Worm (Caenorhabditis elegans) whole organism, early embryonic: ENCODE data around the gene gipc-1.
A peak's percentile ranks its signal among the peaks of the same experiment; 100 is the strongest.

Source experiments
- B0310.2 ChIP-seq: sonication (generic microtip); optimal IDR thresholded peaks from 2 replicates; lab custom pipeline; 2016; ENCODE audit warnings: mild to moderate bottlenecking, missing genetic modification characterization, missing compliant biosample characterization
- F13C5.2 ChIP-seq: sonication (generic microtip); optimal IDR thresholded peaks from 2 replicates; lab custom pipeline; 2017; ENCODE audit warnings: mild to moderate bottlenecking, missing genetic modification characterization, inconsistent platforms, missing compliant biosample characterization
- aly-1 ChIP-seq: sonication (generic microtip); optimal IDR thresholded peaks from 2 replicates; lab custom pipeline; 2016; ENCODE audit warnings: missing genetic modification characterization, missing compliant biosample characterization
- ama-1 ChIP-seq: fragments of 150-350 bp; optimal IDR thresholded peaks from 2 replicates; lab custom pipeline; 2014
- ceh-13 ChIP-seq: fragments of 200-800 bp; sonication (Bioruptor generic); optimal IDR thresholded peaks from 2 replicates; lab custom pipeline; 2018; ENCODE audit warnings: mild to moderate bottlenecking, missing genetic modification characterization, missing compliant biosample characterization
- ceh-36 ChIP-seq: sonication (generic microtip); optimal IDR thresholded peaks from 2 replicates; lab custom pipeline; 2016; ENCODE audit warnings: missing genetic modification characterization, inconsistent platforms, missing compliant biosample characterization
- ets-7 ChIP-seq: sonication (generic microtip); optimal IDR thresholded peaks from 2 replicates; lab custom pipeline; 2016; ENCODE audit warnings: missing genotype, missing genetic modification characterization, missing compliant biosample characterization
- flt-1 ChIP-seq: fragments of 200-800 bp; sonication (Bioruptor generic); IDR thresholded peaks from 2 replicates; pipeline ENCODE4 v1.3.6; 2022; ENCODE audit warnings: missing genetic modification characterization, missing compliant biosample characterization
- hmbx-1 ChIP-seq: sonication (generic microtip); optimal IDR thresholded peaks from 2 replicates; lab custom pipeline; 2016; ENCODE audit warnings: mild to moderate bottlenecking, missing genetic modification characterization, missing compliant biosample characterization
- hmg-4 ChIP-seq: fragments of 200-800 bp; sonication (Bioruptor generic); optimal IDR thresholded peaks from 2 replicates; lab custom pipeline; 2018; ENCODE audit warnings: mild to moderate bottlenecking, missing genetic modification characterization, missing compliant biosample characterization
- hnd-1 ChIP-seq: sonication (generic microtip); optimal IDR thresholded peaks from 2 replicates; lab custom pipeline; 2016; ENCODE audit warnings: missing genetic modification characterization, missing compliant biosample characterization
- pes-1 ChIP-seq: fragments of 200-800 bp; sonication (Bioruptor generic); IDR thresholded peaks from 2 replicates; pipeline ENCODE4 v1.3.6; 2022; ENCODE audit warnings: missing genetic modification reagents, missing genetic modification characterization, missing compliant biosample characterization
- scrt-1 ChIP-seq: fragments of 200-800 bp; sonication (Bioruptor generic); IDR thresholded peaks from 2 replicates; pipeline ENCODE4 v1.3.6; 2022; ENCODE audit warnings: missing genetic modification characterization, missing compliant biosample characterization
- sea-1 ChIP-seq: fragments of 200-800 bp; sonication (Bioruptor generic); conservative IDR thresholded peaks from 2 replicates; pipeline ENCODE4 v1.3.6; 2022; ENCODE audit warnings: missing genetic modification characterization, missing compliant biosample characterization
- tbx-11 ChIP-seq: fragments of 200-800 bp; sonication (Bioruptor generic); IDR thresholded peaks from 2 replicates; pipeline ENCODE4 v1.3.6; 2022; ENCODE audit warnings: missing genetic modification characterization, missing compliant biosample characterization
- tbx-37 ChIP-seq: fragments of 200-800 bp; sonication (Bioruptor generic); conservative IDR thresholded peaks from 2 replicates; pipeline ENCODE4 v1.3.6; 2022; ENCODE audit warnings: missing genetic modification reagents, missing genetic modification characterization, missing compliant biosample characterization
- tra-4 ChIP-seq: sonication (generic microtip); optimal IDR thresholded peaks from 2 replicates; lab custom pipeline; 2017; ENCODE audit warnings: missing genetic modification characterization, missing compliant biosample characterization

gipc-1 gene

ce11 chrIII:4883429-4883828 is 12.9 kb downstream of the gipc-1 start, which contains the start of gene clec-5:
Gene clec-5 (minus strand): TSS chrIII:4883606.
- TF ChIP-seq tra-4 (tag; lab: Kevin White, UChicago) (no peak), ceh-13 (GFP tag; lab: Kevin White, UChicago) (no peak), ets-7 (no peak), hmbx-1 (tag; lab: Kevin White, UChicago) (no peak), hnd-1 (tag; lab: Kevin White, UChicago) (no peak), ceh-36 (no peak), aly-1 (tag; lab: Kevin White, UChicago) (no peak)

ce11 chrIII:4887291-4887690 is 16.7 kb downstream of the gipc-1 start, which contains the start of gene clec-6:
Gene clec-6 (minus strand): TSS chrIII:4887444.
- TF ChIP-seq tbx-11 (GFP tag; lab: Robert Waterston, UW), result no peak

- TF ChIP-seq ceh-13 (GFP tag; lab: Kevin White, UChicago), result no peak
- no peak for TF ChIP-seq aly-1 (tag; lab: Kevin White, UChicago)
- no peak for TF ChIP-seq scrt-1 (GFP tag; lab: Robert Waterston, UW)
- no peak for TF ChIP-seq hmg-4 (GFP tag; lab: Kevin White, UChicago)
- TF ChIP-seq flt-1 (GFP tag; lab: Robert Waterston, UW), result no peak
- no peak for TF ChIP-seq ceh-36
Observed at ce11 chrIII:4890997-4891396, 20.4 kb downstream of the gipc-1 start, which contains the start of gene F26F4.5. Gene F26F4.5 (minus strand): TSS chrIII:4891252.

ce11 chrIII:4893540-4893939 is 23.0 kb downstream of the gipc-1 start, which contains the start of gene F26F4.6:
Gene F26F4.6 (minus strand): TSS chrIII:4893640.
- TF ChIP-seq scrt-1 (GFP tag; lab: Robert Waterston, UW), result no peak
- no peak for TF ChIP-seq flt-1 (GFP tag; lab: Robert Waterston, UW)
- no peak for TF ChIP-seq hmbx-1 (tag; lab: Kevin White, UChicago)
- no peak for TF ChIP-seq pes-1 (GFP tag; lab: Robert Waterston, UW)

ce11 chrIII:4895313-4895712 is 24.7 kb downstream of the gipc-1 start:
- TF ChIP-seq ets-7 (no peak), tbx-37 (GFP tag; lab: Robert Waterston, UW) (no peak), ama-1 (lab: Kevin White, UChicago) (no peak), aly-1 (tag; lab: Kevin White, UChicago) (no peak), tbx-11 (GFP tag; lab: Robert Waterston, UW) (no peak)

- no peak for TF ChIP-seq tra-4 (tag; lab: Kevin White, UChicago)
- no peak for TF ChIP-seq pes-1 (GFP tag; lab: Robert Waterston, UW)
- TF ChIP-seq hmbx-1 (tag; lab: Kevin White, UChicago), result no peak
- TF ChIP-seq hnd-1 (tag; lab: Kevin White, UChicago), result no peak
- TF ChIP-seq aly-1 (tag; lab: Kevin White, UChicago), result no peak
- no peak for TF ChIP-seq ama-1 (lab: Kevin White, UChicago)
- no peak for TF ChIP-seq tbx-37 (GFP tag; lab: Robert Waterston, UW)
- no peak for TF ChIP-seq ceh-36
- no peak for TF ChIP-seq scrt-1 (GFP tag; lab: Robert Waterston, UW)
- TF ChIP-seq ets-7, result no peak
Observed at ce11 chrIII:4899035-4899578, 28.5 kb downstream of the gipc-1 start, which contains the start of gene nhl-2. Gene nhl-2 (minus strand): TSS chrIII:4899085.

- TF ChIP-seq sea-1 (GFP tag; lab: Robert Waterston, UW) (0 out of 2 replicates have a peak, but pooled peaks have one; percentile 14), B0310.2 (tag; lab: Kevin White, UChicago) (peak; percentile 19), tbx-11 (GFP tag; lab: Robert Waterston, UW) (no peak), pes-1 (GFP tag; lab: Robert Waterston, UW) (no peak), hmbx-1 (tag; lab: Kevin White, UChicago) (no peak), hnd-1 (tag; lab: Kevin White, UChicago) (no peak), F13C5.2 (tag; lab: Kevin White, UChicago) (peak; percentile 87), aly-1 (tag; lab: Kevin White, UChicago) (no peak), hmg-4 (GFP tag; lab: Kevin White, UChicago) (peak; percentile 91), ets-7 (peak; percentile 5), flt-1 (GFP tag; lab: Robert Waterston, UW) (no peak), ceh-36 (no peak), scrt-1 (GFP tag; lab: Robert Waterston, UW) (peak; percentile 55; the same call in 1 of the 2 replicates), tbx-37 (GFP tag; lab: Robert Waterston, UW) (no peak), ceh-13 (GFP tag; lab: Kevin White, UChicago) (no peak)
Observed at ce11 chrIII:4899728-4900127, 29.1 kb downstream of the gipc-1 start.

ce11 chrIII:4900260-4900659 is 29.7 kb downstream of the gipc-1 start, which contains the start of gene tag-340:
Gene tag-340 (plus strand): TSS chrIII:4900508.
- TF ChIP-seq sea-1 (GFP tag; lab: Robert Waterston, UW) (no peak), ceh-13 (GFP tag; lab: Kevin White, UChicago) (no peak), B0310.2 (tag; lab: Kevin White, UChicago) (no peak)

ce11 chrIII:4903784-4904183 is 33.2 kb downstream of the gipc-1 start, which contains the start of gene kbp-2:
Gene kbp-2 (minus strand): TSS chrIII:4903884.
- TF ChIP-seq hmbx-1 (tag; lab: Kevin White, UChicago), result no peak
- no peak for TF ChIP-seq tra-4 (tag; lab: Kevin White, UChicago)
- no peak for TF ChIP-seq ama-1 (lab: Kevin White, UChicago)
- TF ChIP-seq F13C5.2 (tag; lab: Kevin White, UChicago), result no peak
- TF ChIP-seq ceh-13 (GFP tag; lab: Kevin White, UChicago), result no peak
- no peak for TF ChIP-seq hnd-1 (tag; lab: Kevin White, UChicago)
- TF ChIP-seq aly-1 (tag; lab: Kevin White, UChicago), result no peak
- no peak for TF ChIP-seq tbx-37 (GFP tag; lab: Robert Waterston, UW)
- TF ChIP-seq tbx-11 (GFP tag; lab: Robert Waterston, UW), result no peak
- no peak for TF ChIP-seq B0310.2 (tag; lab: Kevin White, UChicago)
- no peak for TF ChIP-seq flt-1 (GFP tag; lab: Robert Waterston, UW)
- no peak for TF ChIP-seq hmg-4 (GFP tag; lab: Kevin White, UChicago)
- no peak for TF ChIP-seq ets-7
- TF ChIP-seq pes-1 (GFP tag; lab: Robert Waterston, UW), result no peak
- no peak for TF ChIP-seq sea-1 (GFP tag; lab: Robert Waterston, UW)
- no peak for TF ChIP-seq ceh-36
- no peak for TF ChIP-seq scrt-1 (GFP tag; lab: Robert Waterston, UW)
